Fruit fly (Drosophila melanogaster) S2 (cell line): ENCODE results near the gene Eig71Ea.

Experiments
- CG8478 ChIP-seq: fragments of >200 bp; optimal IDR thresholded peaks from 2 replicates; lab custom pipeline; 2018
- CTCF ChIP-seq, 2 experiments: fragments of >200 bp; optimal IDR thresholded peaks; 2 replicates each; lab custom pipeline; 2018

DNA sequence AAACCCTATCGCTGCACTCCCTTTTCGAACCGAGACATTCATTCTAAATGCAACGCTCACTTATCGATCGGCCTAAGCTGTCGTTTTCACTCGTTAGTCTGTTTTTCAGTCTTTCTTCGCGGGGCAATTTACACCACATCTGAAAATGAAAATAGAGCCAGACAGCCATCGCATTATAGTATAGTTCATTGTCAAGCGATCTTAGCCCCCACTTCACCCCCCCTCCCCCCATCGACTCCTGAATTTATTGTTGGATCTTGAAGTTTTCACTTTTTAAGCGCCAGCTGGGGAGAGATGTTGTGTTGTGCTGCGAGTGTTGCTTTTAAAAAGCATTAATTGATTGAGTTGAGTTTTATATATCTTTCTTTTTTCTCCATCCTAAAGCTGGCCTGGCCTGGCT lies 50.3 kb downstream of the Eig71Ea start:
- TF ChIP-seq CG8478 (lab: Kevin White, UChicago): no peak
- no peak for TF ChIP-seq CTCF (optimal IDR thresholded peaks at IDR 0.05; lab: Kevin White, UChicago)
